Worm (Caenorhabditis elegans) whole organism, L1 larva: Measurements from ENCODE around the gene F56A11.4.

Source experiments
- C04F5.9 ChIP-seq: sonication (generic microtip); optimal IDR thresholded peaks from 2 replicates; lab custom pipeline; 2016; ENCODE audit warnings: missing genetic modification characterization, missing compliant biosample characterization
- C16A3.4 ChIP-seq: fragments of 150-350 bp; optimal IDR thresholded peaks from 2 replicates; lab custom pipeline; 2014; ENCODE audit warnings: missing biosample characterization, missing genetic modification characterization
- F16B12.6 ChIP-seq: fragments of 150-350 bp; optimal IDR thresholded peaks from 2 replicates; lab custom pipeline; 2014; ENCODE audit warnings: missing biosample characterization, missing genetic modification characterization
- ama-1 ChIP-seq: fragments of 150-350 bp; optimal IDR thresholded peaks from 2 replicates; lab custom pipeline; 2014
- blmp-1 ChIP-seq: fragments of 150-350 bp; optimal IDR thresholded peaks from 2 replicates; lab custom pipeline; 2014; ENCODE audit warnings: missing biosample characterization, missing genetic modification characterization
- ceh-63 ChIP-seq: fragments of 200-800 bp; sonication (Bioruptor generic); optimal IDR thresholded peaks from 2 replicates; lab custom pipeline; 2018; ENCODE audit warnings: mild to moderate bottlenecking, missing genetic modification characterization, missing compliant biosample characterization
- ceh-8 ChIP-seq: fragments of 200-800 bp; sonication (Bioruptor generic); optimal IDR thresholded peaks from 2 replicates; lab custom pipeline; 2018; ENCODE audit warnings: mild to moderate bottlenecking, missing genetic modification characterization, moderate library complexity, missing compliant biosample characterization
- ceh-82 ChIP-seq, 3 experiments: fragments of 150-350 bp in 1 of 3; sonication (generic microtip) in 2 of 3; optimal IDR thresholded peaks; 2 replicates each; lab custom pipeline; 2014 to 2017; ENCODE audit warnings: missing biosample characterization in 3 of 3, missing genetic modification characterization in 3 of 3
- ceh-88 ChIP-seq: fragments of 200-800 bp; sonication (Bioruptor generic); IDR thresholded peaks from 2 replicates; pipeline ENCODE4 v1.3.6; 2022; ENCODE audit warnings: missing genetic modification characterization, missing compliant biosample characterization
- ceh-90 ChIP-seq: sonication (generic microtip); optimal IDR thresholded peaks from 2 replicates; lab custom pipeline; 2016; ENCODE audit warnings: missing genetic modification characterization, missing compliant biosample characterization
- ces-1 ChIP-seq: fragments of 150-350 bp; optimal IDR thresholded peaks from 2 replicates; lab custom pipeline; 2014; ENCODE audit warnings: missing biosample characterization, missing genetic modification reagents, missing genetic modification characterization
- dpl-1 ChIP-seq, 3 experiments: fragments of 150-350 bp in 2 of 3; sonication (generic microtip) in 1 of 3; optimal IDR thresholded peaks; 2 replicates each; lab custom pipeline; 2014 to 2017; ENCODE audit warnings: missing biosample characterization in 3 of 3, missing genetic modification characterization in 3 of 3, missing genetic modification reagents in 3 of 3
- efl-1 ChIP-seq, 4 experiments: fragments of 150-350 bp; optimal IDR thresholded peaks in 3 of 4; peaks in 1 of 4; 1 replicate in 1 of 4; 2 replicates in 3 of 4; lab custom pipeline; 2014; ENCODE audit warnings: missing biosample characterization in 2 of 4, missing genetic modification characterization in 2 of 4, missing genetic modification reagents in 2 of 4
- egl-27 ChIP-seq, 2 experiments: fragments of 150-350 bp in 1 of 2; sonication (generic microtip); optimal IDR thresholded peaks; 3 replicates each; lab custom pipeline; 2017 to 2018; ENCODE audit warnings: missing biosample characterization in 2 of 2, missing genetic modification characterization in 2 of 2, missing genetic modification reagents in 2 of 2
- elt-2 ChIP-seq: sonication (generic microtip); optimal IDR thresholded peaks from 2 replicates; lab custom pipeline; 2016; ENCODE audit warnings: missing genetic modification characterization, mild to moderate bottlenecking, inconsistent platforms, missing compliant biosample characterization, missing genetic modification reagents
- ets-5 ChIP-seq: fragments of 200-800 bp; sonication (Bioruptor generic); IDR thresholded peaks from 2 replicates; pipeline ENCODE4 v1.3.6; 2022; ENCODE audit warnings: missing genetic modification characterization, missing compliant biosample characterization
- fkh-10 ChIP-seq: sonication (generic microtip); optimal IDR thresholded peaks from 2 replicates; lab custom pipeline; 2017; ENCODE audit warnings: missing biosample characterization, missing genetic modification reagents, missing genetic modification characterization
- fkh-4 ChIP-seq: sonication (generic microtip); optimal IDR thresholded peaks from 2 replicates; lab custom pipeline; 2016; ENCODE audit warnings: missing compliant biosample characterization, missing genetic modification characterization, borderline replicate concordance
- fkh-8 ChIP-seq: sonication (generic microtip); optimal IDR thresholded peaks from 2 replicates; lab custom pipeline; 2016; ENCODE audit warnings: mild to moderate bottlenecking, missing genetic modification characterization, missing compliant biosample characterization
- fos-1 ChIP-seq: fragments of 150-350 bp; optimal IDR thresholded peaks from 2 replicates; lab custom pipeline; 2014; ENCODE audit warnings: missing biosample characterization, missing genetic modification characterization
- jun-1 ChIP-seq: fragments of 150-350 bp; optimal IDR thresholded peaks from 2 replicates; lab custom pipeline; 2014; ENCODE audit warnings: missing biosample characterization, missing genetic modification reagents, missing genetic modification characterization
- lin-14 ChIP-seq: fragments of 200-800 bp; sonication (Bioruptor generic); optimal IDR thresholded peaks from 2 replicates; lab custom pipeline; 2018; ENCODE audit warnings: mild to moderate bottlenecking, missing genetic modification characterization, moderate library complexity, missing compliant biosample characterization
- lin-15B ChIP-seq: fragments of 150-350 bp; sonication (generic microtip); optimal IDR thresholded peaks from 3 replicates; lab custom pipeline; 2014; ENCODE audit warnings: missing biosample characterization, missing genetic modification characterization
- lin-35 ChIP-seq, 2 experiments: fragments of 150-350 bp; optimal IDR thresholded peaks; 2 replicates each; lab custom pipeline; 2014; ENCODE audit warnings: missing biosample characterization in 2 of 2, missing genetic modification characterization in 2 of 2, missing genetic modification reagents in 2 of 2
- mdl-1 ChIP-seq, 2 experiments: fragments of 150-350 bp; optimal IDR thresholded peaks; 2 replicates each; lab custom pipeline; 2014 to 2017; ENCODE audit warnings: missing biosample characterization in 2 of 2, missing genetic modification characterization in 2 of 2, inconsistent platforms in 1 of 2
- mep-1 ChIP-seq: fragments of 150-350 bp; optimal IDR thresholded peaks from 2 replicates; lab custom pipeline; 2014; ENCODE audit warnings: missing biosample characterization, missing genetic modification characterization
- nhr-20 ChIP-seq: sonication (generic microtip); optimal IDR thresholded peaks from 2 replicates; lab custom pipeline; 2016; ENCODE audit warnings: mild to moderate bottlenecking, missing genetic modification characterization, missing compliant biosample characterization
- nhr-47 ChIP-seq: sonication (generic microtip); optimal IDR thresholded peaks from 2 replicates; lab custom pipeline; 2016; ENCODE audit warnings: mild to moderate bottlenecking, missing genetic modification characterization, moderate library complexity, missing compliant biosample characterization
- nhr-76 ChIP-seq: sonication (generic microtip); optimal IDR thresholded peaks from 2 replicates; lab custom pipeline; 2017; ENCODE audit warnings: missing biosample characterization, missing genetic modification characterization
- nhr-85 ChIP-seq: sonication (generic microtip); peaks from one replicate; lab custom pipeline; 2016; ENCODE audit warnings: missing genetic modification characterization, inconsistent platforms, missing compliant biosample characterization
- nhr-90 ChIP-seq: sonication (generic microtip); optimal IDR thresholded peaks from 2 replicates; lab custom pipeline; 2016; ENCODE audit warnings: mild to moderate bottlenecking, missing genetic modification characterization, missing compliant biosample characterization; ENCODE audit not compliant: poor library complexity
- rnt-1 ChIP-seq: sonication (generic microtip); optimal IDR thresholded peaks from 2 replicates; lab custom pipeline; 2016; ENCODE audit warnings: mild to moderate bottlenecking, missing genetic modification characterization, moderate library complexity, missing compliant biosample characterization
- skn-1 ChIP-seq: fragments of 150-350 bp; optimal IDR thresholded peaks from 2 replicates; lab custom pipeline; 2014; ENCODE audit warnings: missing biosample characterization, missing genetic modification characterization
- snpc-4 ChIP-seq: fragments of 150-350 bp; optimal IDR thresholded peaks from 2 replicates; lab custom pipeline; 2014; ENCODE audit warnings: missing biosample characterization, missing genetic modification characterization
- snu-23 ChIP-seq: sonication (generic microtip); optimal IDR thresholded peaks from 2 replicates; lab custom pipeline; 2016; ENCODE audit warnings: missing genetic modification characterization, missing compliant biosample characterization
- sup-37 ChIP-seq: fragments of 200-800 bp; sonication (Bioruptor generic); optimal IDR thresholded peaks from 2 replicates; lab custom pipeline; 2018; ENCODE audit warnings: mild to moderate bottlenecking, missing genetic modification characterization, missing compliant biosample characterization
- swsn-7 ChIP-seq: sonication (generic microtip); optimal IDR thresholded peaks from 2 replicates; lab custom pipeline; 2016; ENCODE audit warnings: missing genetic modification characterization, missing compliant biosample characterization
- unc-62 ChIP-seq: fragments of 150-350 bp; optimal IDR thresholded peaks from 2 replicates; lab custom pipeline; 2014; ENCODE audit warnings: missing biosample characterization, missing genetic modification reagents, missing genetic modification characterization
- unc-86 ChIP-seq: sonication (generic microtip); optimal IDR thresholded peaks from 2 replicates; lab custom pipeline; 2016; ENCODE audit warnings: missing genetic modification characterization, missing compliant biosample characterization
- xbp-1 ChIP-seq: sonication (generic microtip); optimal IDR thresholded peaks from 2 replicates; lab custom pipeline; 2016; ENCODE audit warnings: missing genetic modification characterization, missing compliant biosample characterization
- zag-1 ChIP-seq: fragments of 150-350 bp; optimal IDR thresholded peaks from 2 replicates; lab custom pipeline; 2014; ENCODE audit warnings: missing biosample characterization, missing genetic modification characterization

Gene F56A11.4

ce11 chrIV:570799-571300, 22.8 kb downstream of the F56A11.4 start, which contains the start of gene F56A11.5:
Gene F56A11.5, minus strand, starts transcription at chrIV:570849.
- no peak for TF ChIP-seq fos-1
- no peak for TF ChIP-seq sup-37 (GFP tag; lab: Kevin White, UChicago)
- no peak for TF ChIP-seq unc-62 (GFP tag; lab: Kevin White, UChicago)
- TF ChIP-seq nhr-76 (tag; lab: Kevin White, UChicago) = no peak
- no peak for TF ChIP-seq nhr-47 (tag; lab: Kevin White, UChicago)
- TF ChIP-seq fkh-4 = no peak
- no peak for TF ChIP-seq swsn-7 (tag; lab: Kevin White, UChicago)
- no peak for TF ChIP-seq jun-1 (tag; lab: Kevin White, UChicago)
- TF ChIP-seq, all 84 proteins: peak for 0

ce11 chrIV:572487-572886, 24.4 kb downstream of the F56A11.4 start, which contains the start of gene gex-2:
Gene gex-2, plus strand, starts transcription at chrIV:572769.
- TF ChIP-seq fkh-10 (no peak), xbp-1 (tag; lab: Kevin White, UChicago) (no peak), ceh-82 (tag; optimal IDR thresholded peaks at IDR 0.05; lab: Kevin White, UChicago) (peak in 1 of 3 experiments; percentile 24), blmp-1 (tag; lab: Kevin White, UChicago) (no peak), ceh-63 (GFP tag; lab: Kevin White, UChicago) (no peak), rnt-1 (tag; lab: Kevin White, UChicago) (peak; percentile 22), zag-1 (tag; lab: Kevin White, UChicago) (no peak), mdl-1 (tag; optimal IDR thresholded peaks at IDR 0.05; lab: Kevin White, UChicago) (no peak), C16A3.4 (no peak), ceh-88 (GFP tag; lab: Robert Waterston, UW) (no peak), ceh-90 (tag; lab: Kevin White, UChicago) (no peak), elt-2 (tag; lab: Kevin White, UChicago) (no peak), lin-15B (tag; lab: Kevin White, UChicago) (no peak), ces-1 (GFP tag; lab: Kevin White, UChicago) (no peak), nhr-20 (tag; lab: Kevin White, UChicago) (no peak), efl-1 (optimal IDR thresholded peaks at IDR 0.05; lab: Kevin White, UChicago) (peak; percentile 33 to 37), efl-1 (GFP tag; optimal IDR thresholded peaks at IDR 0.05 in 1 of 2; lab: Kevin White, UChicago) (peak; percentile 42 to 87), lin-35 (GFP tag; optimal IDR thresholded peaks at IDR 0.05; lab: Kevin White, UChicago) (peak; percentile 51 to 59), nhr-85 (tag; lab: Kevin White, UChicago) (no peak), nhr-90 (tag; lab: Kevin White, UChicago) (no peak), dpl-1 (GFP tag; optimal IDR thresholded peaks at IDR 0.05; lab: Kevin White, UChicago) (peak in 2 of 3 experiments; percentile 17 to 47), ama-1 (lab: Kevin White, UChicago) (no peak), snu-23 (GFP tag; lab: Kevin White, UChicago) (no peak), mep-1 (tag; lab: Kevin White, UChicago) (peak; percentile 34), nhr-76 (tag; lab: Kevin White, UChicago) (no peak), lin-14 (GFP tag; lab: Kevin White, UChicago) (no peak), ets-5 (GFP tag; lab: Robert Waterston, UW) (no peak), egl-27 (tag; optimal IDR thresholded peaks at IDR 0.05; lab: Kevin White, UChicago) (no peak), F16B12.6 (tag; lab: Kevin White, UChicago) (peak; percentile 85)

ce11 chrIV:580512-580911, 32.4 kb downstream of the F56A11.4 start:
- TF ChIP-seq nhr-85 (tag; lab: Kevin White, UChicago) (no peak), ceh-8 (GFP tag; lab: Kevin White, UChicago) (no peak), fkh-8 (tag; lab: Kevin White, UChicago) (no peak), fkh-10 (no peak), snpc-4 (tag; lab: Kevin White, UChicago) (no peak), C04F5.9 (tag; lab: Kevin White, UChicago) (no peak), skn-1 (tag; lab: Kevin White, UChicago) (no peak), unc-86 (tag; lab: Kevin White, UChicago) (no peak)
